Worm (Caenorhabditis elegans) whole organism, young adult: ENCODE measurements around the gene rnp-4.

Experiments
- C06A6.2 ChIP-seq: fragments of 200-800 bp; sonication (Bioruptor generic); conservative IDR thresholded peaks from 2 replicates; pipeline ENCODE4 v1.3.6; 2022; ENCODE audit warnings: missing genetic modification characterization, missing compliant biosample characterization
- C17E4.6 ChIP-seq: fragments of 200-800 bp; sonication (Bioruptor generic); IDR thresholded peaks from 2 replicates; pipeline ENCODE4 v1.3.6; 2022; ENCODE audit warnings: missing genetic modification reagents, missing genetic modification characterization, missing compliant biosample characterization
- D2030.7 ChIP-seq: fragments of 200-800 bp; sonication (Bioruptor generic); IDR thresholded peaks from 2 replicates; pipeline ENCODE4 v1.3.6; 2022; ENCODE audit warnings: missing genetic modification reagents, missing genetic modification characterization, missing compliant biosample characterization
- F23B12.7 ChIP-seq: sonication (generic microtip); optimal IDR thresholded peaks from 2 replicates; lab custom pipeline; 2017; ENCODE audit warnings: missing genetic modification characterization, mild to moderate bottlenecking, missing compliant biosample characterization, antibody characterized with exemption, moderate library complexity; ENCODE audit not compliant: insufficient read depth
- F33H1.4 ChIP-seq: fragments of 200-800 bp; sonication (Bioruptor generic); IDR thresholded peaks from 2 replicates; pipeline ENCODE4 v1.3.6; 2022; ENCODE audit warnings: missing genetic modification reagents, missing genetic modification characterization, missing compliant biosample characterization
- F55B11.4 ChIP-seq: sonication (generic microtip); optimal IDR thresholded peaks from 2 replicates; lab custom pipeline; 2016; ENCODE audit warnings: missing compliant biosample characterization, missing genetic modification characterization, borderline replicate concordance; ENCODE audit not compliant: insufficient read depth
- F57A8.1 ChIP-seq: fragments of 200-800 bp; sonication (Bioruptor generic); optimal IDR thresholded peaks from 2 replicates; lab custom pipeline; 2018; ENCODE audit warnings: mild to moderate bottlenecking, missing genetic modification characterization, moderate library complexity, missing compliant biosample characterization
- Y53F4B.3 ChIP-seq: fragments of 200-800 bp; sonication (Bioruptor generic); IDR thresholded peaks from 2 replicates; pipeline ENCODE4 v1.3.6; 2022; ENCODE audit warnings: missing genetic modification reagents, missing genetic modification characterization, missing compliant biosample characterization
- Y79H2A.3 ChIP-seq: fragments of 200-800 bp; sonication (Bioruptor generic); conservative IDR thresholded peaks from 2 replicates; pipeline ENCODE4 v1.3.6; 2022; ENCODE audit warnings: missing genetic modification reagents, missing genetic modification characterization, missing compliant biosample characterization
- Y95B8A.8 ChIP-seq: fragments of 200-800 bp; sonication (Bioruptor generic); IDR thresholded peaks from 2 replicates; pipeline ENCODE4 v1.3.6; 2022; ENCODE audit warnings: missing genetic modification reagents, missing genetic modification characterization, missing compliant biosample characterization
- akir-1 ChIP-seq: fragments of 200-800 bp; sonication (Bioruptor generic); optimal IDR thresholded peaks from 2 replicates; lab custom pipeline; 2018; ENCODE audit warnings: mild to moderate bottlenecking, missing genetic modification characterization, moderate library complexity, missing compliant biosample characterization
- aptf-2 ChIP-seq: fragments of 200-800 bp; sonication (Bioruptor generic); conservative IDR thresholded peaks from 2 replicates; pipeline ENCODE4 v1.3.6; 2022; ENCODE audit warnings: missing genetic modification reagents, missing genetic modification characterization, missing compliant biosample characterization
- aptf-3 ChIP-seq: fragments of 200-800 bp; sonication (Bioruptor generic); IDR thresholded peaks from 2 replicates; pipeline ENCODE4 v1.3.6; 2022; ENCODE audit warnings: missing genetic modification characterization, missing compliant biosample characterization
- athp-1 ChIP-seq: sonication (generic microtip); optimal IDR thresholded peaks from 2 replicates; lab custom pipeline; 2017; ENCODE audit warnings: mild to moderate bottlenecking, missing genetic modification characterization, missing compliant biosample characterization
- attf-5 ChIP-seq: fragments of 200-800 bp; sonication (Bioruptor generic); optimal IDR thresholded peaks from 2 replicates; lab custom pipeline; 2018; ENCODE audit warnings: mild to moderate bottlenecking, missing genetic modification characterization, missing compliant biosample characterization
- bed-1 ChIP-seq: fragments of 200-800 bp; sonication (Bioruptor generic); IDR thresholded peaks from 2 replicates; pipeline ENCODE4 v1.3.6; 2022; ENCODE audit warnings: missing genetic modification reagents, missing genetic modification characterization, missing compliant biosample characterization
- cebp-1 ChIP-seq, 2 experiments: fragments of 200-800 bp in 1 of 2; sonication (Bioruptor generic) in 1 of 2; sonication (generic microtip) in 1 of 2; IDR thresholded peaks in 1 of 2; optimal IDR thresholded peaks in 1 of 2; 2 replicates each; pipeline versions ENCODE4 v1.3.6 to Lab custom; 2017 to 2022; ENCODE audit warnings: missing compliant biosample characterization in 2 of 2, missing genetic modification characterization in 2 of 2, mild to moderate bottlenecking in 1 of 2, missing genetic modification reagents in 1 of 2, moderate library complexity in 1 of 2
- dox-1 ChIP-seq: fragments of 200-800 bp; sonication (Bioruptor generic); IDR thresholded peaks from 2 replicates; pipeline ENCODE4 v1.3.6; 2022; ENCODE audit warnings: missing genetic modification reagents, missing genetic modification characterization, missing compliant biosample characterization
- dpff-1 ChIP-seq: sonication (generic microtip); optimal IDR thresholded peaks from 2 replicates; lab custom pipeline; 2017; ENCODE audit warnings: mild to moderate bottlenecking, missing genetic modification characterization, missing compliant biosample characterization
- ets-4 ChIP-seq: fragments of 200-800 bp; sonication (Bioruptor generic); optimal IDR thresholded peaks from 2 replicates; lab custom pipeline; 2018; ENCODE audit warnings: mild to moderate bottlenecking, missing genetic modification characterization, missing compliant biosample characterization
- hlh-12 ChIP-seq: sonication (generic microtip); optimal IDR thresholded peaks from 2 replicates; lab custom pipeline; 2016; ENCODE audit warnings: missing genetic modification characterization, missing compliant biosample characterization
- hlh-26 ChIP-seq: fragments of 200-800 bp; sonication (Bioruptor generic); conservative IDR thresholded peaks from 2 replicates; pipeline ENCODE4 v1.3.6; 2022; ENCODE audit warnings: missing genetic modification reagents, missing genetic modification characterization, missing compliant biosample characterization
- hrde-1 ChIP-seq: sonication (generic microtip); optimal IDR thresholded peaks from 2 replicates; lab custom pipeline; 2016; ENCODE audit warnings: missing genetic modification characterization, mild to moderate bottlenecking, missing compliant biosample characterization, moderate library complexity, missing genotype, missing genetic modification reagents, borderline replicate concordance
- let-526 ChIP-seq: fragments of 200-800 bp; sonication (Bioruptor generic); IDR thresholded peaks from 2 replicates; pipeline ENCODE4 v1.3.6; 2022; ENCODE audit warnings: missing genetic modification reagents, missing genetic modification characterization, missing compliant biosample characterization
- lin-35 ChIP-seq, 3 experiments: fragments of 150-350 bp in 2 of 3; sonication (generic microtip) in 1 of 3; optimal IDR thresholded peaks; 2 replicates each; lab custom pipeline; 2014 to 2018; ENCODE audit warnings: missing biosample characterization in 3 of 3, missing genetic modification characterization in 3 of 3, missing genetic modification reagents in 3 of 3
- lsl-1 ChIP-seq: fragments of 200-800 bp; sonication (Bioruptor generic); optimal IDR thresholded peaks from 2 replicates; lab custom pipeline; 2018; ENCODE audit warnings: mild to moderate bottlenecking, missing genetic modification characterization, moderate library complexity, missing compliant biosample characterization
- lsy-27 ChIP-seq: sonication (generic microtip); optimal IDR thresholded peaks from 2 replicates; lab custom pipeline; 2017; ENCODE audit warnings: missing genetic modification characterization, mild to moderate bottlenecking, missing compliant biosample characterization, antibody characterized with exemption, missing genotype, borderline replicate concordance; ENCODE audit not compliant: insufficient read depth
- madf-3 ChIP-seq: fragments of 200-800 bp; sonication (Bioruptor generic); IDR thresholded peaks from 2 replicates; pipeline ENCODE4 v1.3.6; 2022; ENCODE audit warnings: missing genetic modification reagents, missing genetic modification characterization, missing compliant biosample characterization
- madf-6 ChIP-seq: fragments of 200-800 bp; sonication (Bioruptor generic); IDR thresholded peaks from 2 replicates; pipeline ENCODE4 v1.3.6; 2022; ENCODE audit warnings: missing genetic modification reagents, missing genetic modification characterization, missing compliant biosample characterization
- mcd-1 ChIP-seq: fragments of 200-800 bp; sonication (Bioruptor generic); IDR thresholded peaks from 2 replicates; pipeline ENCODE4 v1.3.6; 2022; ENCODE audit warnings: missing genetic modification reagents, missing genetic modification characterization, missing compliant biosample characterization
- nhr-120 ChIP-seq: fragments of 200-800 bp; sonication (Bioruptor generic); IDR thresholded peaks from 2 replicates; pipeline ENCODE4 v1.3.6; 2022; ENCODE audit warnings: missing genetic modification characterization, missing compliant biosample characterization
- nhr-27 ChIP-seq: fragments of 200-800 bp; sonication (Bioruptor generic); optimal IDR thresholded peaks from 2 replicates; lab custom pipeline; 2018; ENCODE audit warnings: mild to moderate bottlenecking, missing genetic modification characterization, moderate library complexity, missing compliant biosample characterization
- nhr-80 ChIP-seq: sonication (generic microtip); optimal IDR thresholded peaks from 2 replicates; lab custom pipeline; 2016; ENCODE audit warnings: missing genetic modification characterization, missing compliant biosample characterization
- nhr-90 ChIP-seq: sonication (generic microtip); optimal IDR thresholded peaks from 2 replicates; lab custom pipeline; 2016; ENCODE audit warnings: missing genotype, mild to moderate bottlenecking, missing genetic modification characterization, missing compliant biosample characterization
- pha-4 ChIP-seq: fragments of 150-350 bp; sonication (generic microtip); optimal IDR thresholded peaks from 2 replicates; lab custom pipeline; 2014; ENCODE audit warnings: missing biosample characterization, missing genetic modification reagents, missing genetic modification characterization
- rcor-1 ChIP-seq: fragments of 200-800 bp; sonication (Bioruptor generic); IDR thresholded peaks from 2 replicates; pipeline ENCODE4 v1.3.6; 2022; ENCODE audit warnings: missing genetic modification reagents, missing genetic modification characterization, missing compliant biosample characterization
- rpc-1 ChIP-seq, 2 experiments: fragments of 150-350 bp in 1 of 2; sonication (generic microtip) in 1 of 2; optimal IDR thresholded peaks; 2 replicates each; lab custom pipeline; 2014 to 2018; ENCODE audit warnings: missing biosample characterization in 1 of 2, missing genetic modification characterization in 1 of 2, missing genetic modification reagents in 1 of 2, missing genotype in 1 of 2
- sea-2 ChIP-seq: fragments of 200-800 bp; sonication (Bioruptor generic); IDR thresholded peaks from 2 replicates; pipeline ENCODE4 v1.3.6; 2022; ENCODE audit warnings: missing genetic modification characterization, missing compliant biosample characterization
- snpc-1.3 ChIP-seq: sonication (generic microtip); optimal IDR thresholded peaks from 2 replicates; lab custom pipeline; 2017; ENCODE audit warnings: missing genetic modification characterization, mild to moderate bottlenecking, missing compliant biosample characterization, antibody characterized with exemption, moderate library complexity, missing genotype, missing genetic modification reagents; ENCODE audit not compliant: insufficient read depth
- snpc-3.4 ChIP-seq: sonication (generic microtip); optimal IDR thresholded peaks from 2 replicates; lab custom pipeline; 2017; ENCODE audit warnings: missing genetic modification characterization, mild to moderate bottlenecking, missing compliant biosample characterization, antibody characterized with exemption, moderate library complexity, missing genotype, missing genetic modification reagents
- sptf-2 ChIP-seq: fragments of 200-800 bp; sonication (Bioruptor generic); optimal IDR thresholded peaks from 2 replicates; lab custom pipeline; 2018; ENCODE audit warnings: mild to moderate bottlenecking, missing genetic modification characterization, missing compliant biosample characterization
- tbx-9 ChIP-seq: sonication (generic microtip); optimal IDR thresholded peaks from 2 replicates; lab custom pipeline; 2016; ENCODE audit warnings: borderline replicate concordance, missing genetic modification characterization, inconsistent platforms, missing compliant biosample characterization
- unc-62 ChIP-seq: fragments of 150-350 bp; optimal IDR thresholded peaks from 2 replicates; lab custom pipeline; 2014; ENCODE audit warnings: missing biosample characterization, missing genetic modification reagents, missing genetic modification characterization
- xnd-1 ChIP-seq: sonication (generic microtip); optimal IDR thresholded peaks from 2 replicates; lab custom pipeline; 2016; ENCODE audit warnings: missing genotype, missing genetic modification reagents, missing genetic modification characterization, missing compliant biosample characterization
- zfh-2 ChIP-seq: fragments of 200-800 bp; sonication (Bioruptor generic); conservative IDR thresholded peaks from 2 replicates; pipeline ENCODE4 v1.3.6; 2022; ENCODE audit warnings: missing genetic modification reagents, missing genetic modification characterization, missing compliant biosample characterization
- zim-3 ChIP-seq: sonication (generic microtip); optimal IDR thresholded peaks from 2 replicates; lab custom pipeline; 2017; ENCODE audit warnings: mild to moderate bottlenecking, missing genetic modification characterization, moderate library complexity, missing compliant biosample characterization
- ztf-18 ChIP-seq: sonication (generic microtip); optimal IDR thresholded peaks from 2 replicates; lab custom pipeline; 2016; ENCODE audit warnings: missing genotype, mild to moderate bottlenecking, missing genetic modification characterization, missing compliant biosample characterization
- ztf-28 ChIP-seq: fragments of 200-800 bp; sonication (Bioruptor generic); IDR thresholded peaks from 2 replicates; pipeline ENCODE4 v1.3.6; 2022; ENCODE audit warnings: missing genetic modification reagents, missing genetic modification characterization, missing compliant biosample characterization

Gene rnp-4

ce11 chrIII:4404339-4404836, 1.7 kb upstream of the rnp-4 start, which contains the start of the genes R07E5.17 and snfc-5 (continued):
- TF ChIP-seq tbx-9 (tag; lab: Kevin White, UChicago), result no peak
- TF ChIP-seq rpc-1 (optimal IDR thresholded peaks at IDR 0.05; lab: Kevin White, UChicago), result no peak
- TF ChIP-seq rpc-1 (tag; optimal IDR thresholded peaks at IDR 0.05; lab: Kevin White, UChicago), result no peak
- TF ChIP-seq Y79H2A.3 (GFP tag; lab: Robert Waterston, UW), result no peak
- peak; percentile 92 for TF ChIP-seq madf-3 (GFP tag; lab: Robert Waterston, UW)
- no peak for TF ChIP-seq bed-1
- no peak for TF ChIP-seq lsy-27 (tag; lab: Kevin White, UChicago)
- 0 out of 2 replicates have a peak, but pooled peaks have one; percentile 22 for TF ChIP-seq mcd-1 (GFP tag; lab: Robert Waterston, UW)
- no peak for TF ChIP-seq D2030.7 (GFP tag; lab: Robert Waterston, UW)
- TF ChIP-seq aptf-3 (GFP tag; lab: Robert Waterston, UW), result no peak
- TF ChIP-seq akir-1 (GFP tag; lab: Kevin White, UChicago), result no peak
- TF ChIP-seq cebp-1 (GFP tag; IDR thresholded peaks at IDR 0.05; lab: Robert Waterston, UW), result no peak
- TF ChIP-seq cebp-1 (tag; optimal IDR thresholded peaks at IDR 0.05; lab: Kevin White, UChicago), result no peak
- TF ChIP-seq nhr-80 (tag; lab: Kevin White, UChicago), result no peak
- TF ChIP-seq let-526, result no peak
- TF ChIP-seq F55B11.4 (tag; lab: Kevin White, UChicago), result no peak
- TF ChIP-seq Y53F4B.3, result no peak
- no peak for TF ChIP-seq lin-35 (GFP tag; optimal IDR thresholded peaks at IDR 0.05; lab: Kevin White, UChicago)
- no peak for TF ChIP-seq zim-3 (tag; lab: Kevin White, UChicago)
- TF ChIP-seq athp-1 (tag; lab: Kevin White, UChicago), result no peak
- TF ChIP-seq dox-1 (GFP tag; lab: Robert Waterston, UW), result 0 out of 2 replicates have a peak, but pooled peaks have one; percentile 28
- TF ChIP-seq nhr-120 (GFP tag; lab: Robert Waterston, UW), result no peak
- TF ChIP-seq C17E4.6, result no peak
- TF ChIP-seq snpc-3.4 (tag; lab: Kevin White, UChicago), result no peak
- TF ChIP-seq ztf-18 (tag; lab: Kevin White, UChicago), result no peak
- TF ChIP-seq ets-4 (GFP tag; lab: Kevin White, UChicago), result no peak
- no peak for TF ChIP-seq sptf-2 (GFP tag; lab: Kevin White, UChicago)
- TF ChIP-seq F23B12.7, result peak; percentile 32
- no peak for TF ChIP-seq rcor-1 (GFP tag; lab: Robert Waterston, UW)
- no peak for TF ChIP-seq zfh-2
- no peak for TF ChIP-seq dpff-1
- no peak for TF ChIP-seq sea-2 (GFP tag; lab: Robert Waterston, UW)
- TF ChIP-seq aptf-2, result no peak
- no peak for TF ChIP-seq hlh-26 (GFP tag; lab: Robert Waterston, UW)
- TF ChIP-seq attf-5 (GFP tag; lab: Kevin White, UChicago), result peak; percentile 68
- TF ChIP-seq F33H1.4 (GFP tag; lab: Robert Waterston, UW), result no peak
- TF ChIP-seq snpc-1.3 (tag; lab: Kevin White, UChicago), result no peak

- TF ChIP-seq unc-62 (GFP tag; lab: Kevin White, UChicago), result no peak
- TF ChIP-seq Y53F4B.3, result no peak
- no peak for TF ChIP-seq madf-6 (GFP tag; lab: Robert Waterston, UW)
- TF ChIP-seq C06A6.2 (GFP tag; lab: Robert Waterston, UW), result no peak
- no peak for TF ChIP-seq F57A8.1
- no peak for TF ChIP-seq ztf-28 (GFP tag; lab: Robert Waterston, UW)
- TF ChIP-seq hrde-1 (tag; lab: Kevin White, UChicago), result no peak
- no peak for TF ChIP-seq xnd-1 (tag; lab: Kevin White, UChicago)
- TF ChIP-seq lsl-1, result no peak
- TF ChIP-seq nhr-27 (tag; lab: Kevin White, UChicago), result no peak
- TF ChIP-seq hlh-12 (tag; lab: Kevin White, UChicago), result no peak
- no peak for TF ChIP-seq pha-4 (tag; lab: Kevin White, UChicago)
- no peak for TF ChIP-seq Y95B8A.8 (GFP tag; lab: Robert Waterston, UW)
- TF ChIP-seq nhr-90, result no peak
- TF ChIP-seq zim-3 (tag; lab: Kevin White, UChicago), result no peak
These were observed 1.1 kb downstream of the rnp-4 start, which contains the start of gene prdx-3 for ce11 chrIII:4407144-4407543. prdx-3 (plus strand) TSS chrIII:4407444.
